Fruit fly (Drosophila melanogaster) whole organism, pupa: Measurements from ENCODE around the gene Uba5.

Source experiments
- CG10348 ChIP-seq: fragments of 200-800 bp; sonication (Bioruptor generic); IDR thresholded peaks from 2 replicates; pipeline ENCODE4 v1.3.6; 2022; ENCODE audit warnings: missing biosample characterization, missing genetic modification characterization
- CG12605 ChIP-seq: fragments of 200-800 bp; sonication (Bioruptor generic); IDR thresholded peaks from 2 replicates; pipeline ENCODE4 v1.3.6; 2022; ENCODE audit warnings: missing biosample characterization, missing genetic modification characterization
- CG17806 ChIP-seq: fragments of 200-800 bp; sonication (Bioruptor generic); optimal IDR thresholded peaks from 2 replicates; lab custom pipeline; 2018; ENCODE audit warnings: missing biosample characterization, mild to moderate bottlenecking, missing genetic modification characterization, moderate library complexity
- CG34367 ChIP-seq: fragments of 200-800 bp; sonication (Bioruptor generic); optimal IDR thresholded peaks from 2 replicates; lab custom pipeline; 2018; ENCODE audit warnings: missing biosample characterization, mild to moderate bottlenecking, missing genetic modification characterization
- CG8301 ChIP-seq: fragments of 200-800 bp; sonication (Bioruptor generic); optimal IDR thresholded peaks from 2 replicates; lab custom pipeline; 2018; ENCODE audit warnings: missing biosample characterization, mild to moderate bottlenecking, missing genetic modification characterization
- D1 ChIP-seq: fragments of 200-800 bp; sonication (Bioruptor generic); optimal IDR thresholded peaks from 2 replicates; lab custom pipeline; 2018; ENCODE audit warnings: missing biosample characterization, mild to moderate bottlenecking, missing genetic modification characterization, moderate library complexity
- EcR ChIP-seq: fragments of 200-800 bp; sonication (Bioruptor generic); optimal IDR thresholded peaks from 3 replicates; lab custom pipeline; 2019; ENCODE audit warnings: missing biosample characterization, missing genetic modification characterization, mild to moderate bottlenecking, moderate library complexity, missing genetic modification reagents
- Ets98B ChIP-seq: fragments of 200-800 bp; sonication (Bioruptor generic); IDR thresholded peaks from 2 replicates; pipeline ENCODE4 v1.3.6; 2022; ENCODE audit warnings: missing biosample characterization, missing genetic modification characterization
- Snoo ChIP-seq: fragments of 200-800 bp; sonication (Bioruptor generic); optimal IDR thresholded peaks from 3 replicates; lab custom pipeline; 2017; ENCODE audit warnings: missing biosample characterization, mild to moderate bottlenecking, missing genetic modification characterization, inconsistent platforms
- fd96Ca ChIP-seq: fragments of 200-800 bp; sonication (Bioruptor generic); IDR thresholded peaks from 3 replicates; pipeline ENCODE4 v1.3.6; 2022; ENCODE audit warnings: missing biosample characterization, missing genetic modification characterization
- gl ChIP-seq: fragments of 200-800 bp; sonication (Bioruptor generic); optimal IDR thresholded peaks from 2 replicates; lab custom pipeline; 2018; ENCODE audit warnings: missing biosample characterization, mild to moderate bottlenecking, missing genetic modification characterization
- rn ChIP-seq: fragments of 200-800 bp; sonication (Bioruptor generic); IDR thresholded peaks from 2 replicates; pipeline ENCODE4 v1.3.6; 2022; ENCODE audit warnings: missing biosample characterization, missing genetic modification characterization

DNA sequence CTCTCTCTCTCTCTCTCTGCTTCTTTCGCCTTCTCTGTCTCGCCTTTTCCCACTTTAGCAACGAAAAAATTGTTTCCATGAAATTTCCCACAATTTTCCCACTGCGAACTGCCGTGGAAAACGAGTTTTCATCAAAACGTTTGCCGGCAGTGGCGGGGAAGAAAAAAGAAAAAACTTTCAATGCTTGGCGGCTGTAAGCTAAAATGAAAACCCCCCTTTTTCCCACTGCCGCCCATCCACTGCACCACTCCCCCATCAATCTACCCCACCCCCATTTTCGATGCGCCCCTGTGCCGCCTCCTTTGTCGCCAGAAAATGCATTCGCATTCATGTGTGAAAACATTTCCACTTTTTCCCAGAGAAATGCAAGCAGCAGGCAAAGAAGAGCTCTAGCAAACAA lies 47.9 kb downstream of the Uba5 start:
- no peak for TF ChIP-seq rn
- no peak for TF ChIP-seq CG17806
- TF ChIP-seq CG10348 (GFP tag; lab: Robert Waterston, UW) = no peak
- peak; percentile 53; the same call in 1 of the 2 replicates for TF ChIP-seq CG12605 (GFP tag; lab: Robert Waterston, UW)
- no peak for TF ChIP-seq gl (tag; lab: Kevin White, UChicago)
- no peak for TF ChIP-seq EcR (GFP tag; lab: Kevin White, UChicago)
- no peak for TF ChIP-seq Snoo (tag; lab: Kevin White, UChicago)
- TF ChIP-seq fd96Ca (GFP tag; lab: Robert Waterston, UW) = peak; percentile 80
- TF ChIP-seq Ets98B (GFP tag; lab: Robert Waterston, UW) = peak; percentile 79
- TF ChIP-seq D1 (tag; lab: Kevin White, UChicago) = no peak
- TF ChIP-seq CG34367 (tag; lab: Kevin White, UChicago) = no peak
- peak; percentile 47 for TF ChIP-seq CG8301
